Fruit fly (Drosophila melanogaster) whole organism, embryonic: ENCODE data around the gene L2HGDH.

Source experiments
- Atf3 ChIP-seq: fragments of 200-800 bp; sonication (Bioruptor generic); optimal IDR thresholded peaks from 3 replicates; lab custom pipeline; 2016; ENCODE audit warnings: missing biosample characterization, missing genetic modification characterization
- CG10979 ChIP-seq: fragments of 200-800 bp; sonication (Bioruptor generic); optimal IDR thresholded peaks from 2 replicates; lab custom pipeline; 2018; ENCODE audit warnings: missing biosample characterization, mild to moderate bottlenecking, missing genetic modification characterization, moderate library complexity
- CG12104 ChIP-seq: fragments of 200-800 bp; sonication (Bioruptor generic); optimal IDR thresholded peaks from 3 replicates; lab custom pipeline; 2016; ENCODE audit warnings: missing biosample characterization, missing genetic modification characterization
- CG12391 ChIP-seq: fragments of 200-800 bp; sonication (Bioruptor generic); optimal IDR thresholded peaks from 3 replicates; lab custom pipeline; 2018; ENCODE audit warnings: missing biosample characterization, mild to moderate bottlenecking, missing genetic modification characterization, moderate library complexity
- CG13287 ChIP-seq: fragments of 200-800 bp; sonication (Bioruptor generic); IDR thresholded peaks from 2 replicates; pipeline ENCODE4 v1.3.6; 2022; ENCODE audit warnings: missing biosample characterization, missing genetic modification characterization; ENCODE audit not compliant: partially characterized antibody
- CG15011 ChIP-seq: fragments of 200-800 bp; sonication (Bioruptor generic); optimal IDR thresholded peaks from 3 replicates; lab custom pipeline; 2018; ENCODE audit warnings: missing biosample characterization, mild to moderate bottlenecking, missing genetic modification characterization
- CG15479 ChIP-seq: fragments of 200-800 bp; sonication (Bioruptor generic); optimal IDR thresholded peaks from 3 replicates; lab custom pipeline; 2019; ENCODE audit warnings: missing biosample characterization, mild to moderate bottlenecking, missing genetic modification characterization, moderate library complexity
- CG17328 ChIP-seq: fragments of 200-800 bp; sonication (Bioruptor generic); IDR thresholded peaks from 2 replicates; pipeline ENCODE4 v1.3.6; 2022; ENCODE audit warnings: missing biosample characterization, missing genetic modification characterization
- CG17359 ChIP-seq: fragments of 200-800 bp; sonication (Bioruptor generic); optimal IDR thresholded peaks from 3 replicates; lab custom pipeline; 2018; ENCODE audit warnings: missing biosample characterization, mild to moderate bottlenecking, missing genetic modification characterization, moderate library complexity
- CG17612 ChIP-seq: fragments of 200-800 bp; sonication (Bioruptor generic); IDR thresholded peaks from 2 replicates; pipeline ENCODE4 v1.3.6; 2022; ENCODE audit warnings: missing biosample characterization, missing genetic modification characterization
- CG32767 ChIP-seq: fragments of 200-800 bp; sonication (Bioruptor generic); IDR thresholded peaks from 2 replicates; pipeline ENCODE4 v1.3.6; 2022; ENCODE audit warnings: missing biosample characterization, missing genetic modification characterization
- CG3407 ChIP-seq: fragments of 200-800 bp; sonication (Bioruptor generic); optimal IDR thresholded peaks from 2 replicates; lab custom pipeline; 2018; ENCODE audit warnings: missing biosample characterization, mild to moderate bottlenecking, missing genetic modification characterization
- CG34422 ChIP-seq: fragments of 200-800 bp; sonication (Bioruptor generic); IDR thresholded peaks from 3 replicates; pipeline ENCODE4 v1.3.6; 2022; ENCODE audit warnings: missing biosample characterization, missing genetic modification characterization
- CG4820 ChIP-seq: fragments of 200-800 bp; sonication (Bioruptor generic); optimal IDR thresholded peaks from 3 replicates; lab custom pipeline; 2016; ENCODE audit warnings: missing biosample characterization, missing genetic modification characterization
- CG5953 ChIP-seq: fragments of 200-800 bp; sonication (Bioruptor generic); IDR thresholded peaks from 2 replicates; pipeline ENCODE4 v1.3.6; 2022; ENCODE audit warnings: missing biosample characterization, missing genetic modification characterization
- CG6689 ChIP-seq: fragments of 200-800 bp; sonication (Bioruptor generic); IDR thresholded peaks from 2 replicates; pipeline ENCODE4 v1.3.6; 2022; ENCODE audit warnings: missing biosample characterization, missing genetic modification characterization
- CG7372 ChIP-seq: fragments of 200-800 bp; sonication (Bioruptor generic); IDR thresholded peaks from 2 replicates; pipeline ENCODE4 v1.3.6; 2022; ENCODE audit warnings: missing biosample characterization, missing genetic modification characterization
- CG8765 ChIP-seq: fragments of 200-800 bp; sonication (Bioruptor generic); IDR thresholded peaks from 2 replicates; pipeline ENCODE4 v1.3.6; 2022; ENCODE audit warnings: missing biosample characterization, missing genetic modification characterization
- CG8944 ChIP-seq: fragments of 200-800 bp; sonication (Bioruptor generic); optimal IDR thresholded peaks from 3 replicates; lab custom pipeline; 2016; ENCODE audit warnings: missing biosample characterization, missing genetic modification characterization
- CrebB ChIP-seq: fragments of 200-800 bp; sonication (Bioruptor generic); optimal IDR thresholded peaks from 3 replicates; lab custom pipeline; 2018; ENCODE audit warnings: missing biosample characterization, mild to moderate bottlenecking, missing genetic modification characterization
- Ets65A ChIP-seq: fragments of 200-800 bp; sonication (Bioruptor generic); peaks from one replicate; lab custom pipeline; 2016; ENCODE audit warnings: missing biosample characterization, missing genetic modification characterization
- Fer1 ChIP-seq: fragments of 200-800 bp; sonication (Bioruptor generic); optimal IDR thresholded peaks from 2 replicates; lab custom pipeline; 2017; ENCODE audit warnings: missing biosample characterization, mild to moderate bottlenecking, missing genetic modification characterization
- H2.0 ChIP-seq: fragments of 200-800 bp; sonication (Bioruptor generic); IDR thresholded peaks from 2 replicates; pipeline ENCODE4 v1.3.6; 2022; ENCODE audit warnings: missing biosample characterization, missing genetic modification characterization
- Sox100B ChIP-seq: fragments of 200-800 bp; sonication (Bioruptor generic); optimal IDR thresholded peaks from 3 replicates; lab custom pipeline; 2018; ENCODE audit warnings: missing biosample characterization, mild to moderate bottlenecking, missing genetic modification characterization
- Sry-β ChIP-seq: fragments of 200-800 bp; sonication (Bioruptor generic); optimal IDR thresholded peaks from 2 replicates; lab custom pipeline; 2018; ENCODE audit warnings: missing biosample characterization, mild to moderate bottlenecking, missing genetic modification characterization, moderate library complexity
- Stat92E ChIP-seq, 3 experiments: fragments of >200 bp in 2 of 3; fragments of 200-800 bp in 1 of 3; sonication (Bioruptor generic) in 1 of 3; optimal IDR thresholded peaks; 2 replicates each; lab custom pipeline; 2017 to 2019; ENCODE audit warnings: missing biosample characterization in 3 of 3, missing genetic modification characterization in 3 of 3, mild to moderate bottlenecking in 1 of 3, moderate library complexity in 1 of 3
- Taf1 ChIP-seq: fragments of 200-800 bp; sonication (Bioruptor generic); IDR thresholded peaks from 2 replicates; pipeline ENCODE4 v1.3.6; 2022; ENCODE audit warnings: missing biosample characterization, missing genetic modification characterization
- Vsx1 ChIP-seq: fragments of 200-800 bp; sonication (Bioruptor generic); optimal IDR thresholded peaks from 2 replicates; lab custom pipeline; 2017; ENCODE audit warnings: missing biosample characterization, mild to moderate bottlenecking, missing genetic modification characterization, missing genetic modification reagents
- al ChIP-seq: fragments of 200-800 bp; sonication (Bioruptor generic); IDR thresholded peaks from 2 replicates; pipeline ENCODE4 v1.3.6; 2022; ENCODE audit warnings: missing biosample characterization, missing genetic modification characterization
- ap ChIP-seq: fragments of 200-800 bp; sonication (Bioruptor generic); IDR thresholded peaks from 2 replicates; pipeline ENCODE4 v1.3.6; 2022; ENCODE audit warnings: missing biosample characterization, missing genetic modification characterization
- bbx ChIP-seq: fragments of 200-800 bp; sonication (Bioruptor generic); IDR thresholded peaks from 2 replicates; pipeline ENCODE4 v1.3.6; 2022; ENCODE audit warnings: missing biosample characterization, missing genetic modification characterization; ENCODE audit not compliant: partially characterized antibody
- bsh ChIP-seq, 2 experiments: fragments of 200-800 bp; sonication (Bioruptor generic); optimal IDR thresholded peaks; 2 replicates each; lab custom pipeline; 2017 to 2018; ENCODE audit warnings: mild to moderate bottlenecking in 2 of 2, missing biosample characterization in 2 of 2, missing genetic modification characterization in 2 of 2, moderate library complexity in 1 of 2
- corto ChIP-seq: fragments of 200-800 bp; sonication (Bioruptor generic); optimal IDR thresholded peaks from 2 replicates; lab custom pipeline; 2016; ENCODE audit warnings: missing biosample characterization, mild to moderate bottlenecking, missing genetic modification characterization, moderate library complexity
- disco-r ChIP-seq: fragments of 200-800 bp; sonication (Bioruptor generic); optimal IDR thresholded peaks from 2 replicates; lab custom pipeline; 2016; ENCODE audit warnings: missing biosample characterization, missing genetic modification characterization
- gem ChIP-seq: fragments of 200-800 bp; sonication (Bioruptor generic); optimal IDR thresholded peaks from 2 replicates; lab custom pipeline; 2019; ENCODE audit warnings: missing biosample characterization, mild to moderate bottlenecking, missing genetic modification characterization, moderate library complexity
- h ChIP-seq: fragments of >200 bp; optimal IDR thresholded peaks from 2 replicates; lab custom pipeline; 2017
- insv ChIP-seq, 2 experiments: fragments of 200-800 bp; sonication (Bioruptor generic); optimal IDR thresholded peaks; 3 replicates each; lab custom pipeline; 2016 to 2018; ENCODE audit warnings: missing biosample characterization in 2 of 2, missing genetic modification characterization in 2 of 2
- jigr1 ChIP-seq: fragments of 200-800 bp; sonication (Bioruptor generic); IDR thresholded peaks from 3 replicates; pipeline ENCODE4 v1.3.6; 2022; ENCODE audit warnings: missing biosample characterization, missing genetic modification characterization
- jing ChIP-seq: fragments of 200-800 bp; sonication (Bioruptor generic); optimal IDR thresholded peaks from 2 replicates; lab custom pipeline; 2018; ENCODE audit warnings: missing biosample characterization, mild to moderate bottlenecking, missing genetic modification characterization
- luna ChIP-seq: fragments of 200-800 bp; sonication (Bioruptor generic); optimal IDR thresholded peaks from 2 replicates; lab custom pipeline; 2016; ENCODE audit warnings: missing biosample characterization, missing genetic modification characterization
- mirr ChIP-seq: fragments of 200-800 bp; sonication (Bioruptor generic); optimal IDR thresholded peaks from 3 replicates; lab custom pipeline; 2018; ENCODE audit warnings: missing biosample characterization, mild to moderate bottlenecking, missing genetic modification characterization
- nom ChIP-seq: fragments of 200-800 bp; sonication (Bioruptor generic); optimal IDR thresholded peaks from 2 replicates; lab custom pipeline; 2017; ENCODE audit warnings: missing biosample characterization, missing genetic modification characterization, mild to moderate bottlenecking, moderate library complexity, missing genetic modification reagents
- odd ChIP-seq: fragments of 200-800 bp; sonication (Bioruptor generic); optimal IDR thresholded peaks from 2 replicates; lab custom pipeline; 2017; ENCODE audit warnings: missing biosample characterization, mild to moderate bottlenecking, missing genetic modification characterization
- onecut ChIP-seq: fragments of 200-800 bp; sonication (Bioruptor generic); IDR thresholded peaks from 2 replicates; pipeline ENCODE4 v1.3.6; 2022; ENCODE audit warnings: missing biosample characterization, missing genetic modification characterization
- otp ChIP-seq: fragments of 200-800 bp; sonication (Bioruptor generic); IDR thresholded peaks from 3 replicates; pipeline ENCODE4, ENCODE4 v1.3.6; 2022; ENCODE audit warnings: missing biosample characterization, missing genetic modification characterization
- psq ChIP-seq: fragments of 200-800 bp; sonication (Bioruptor generic); optimal IDR thresholded peaks from 2 replicates; lab custom pipeline; 2017; ENCODE audit warnings: missing biosample characterization, missing genetic modification characterization
- repo ChIP-seq: fragments of 200-800 bp; sonication (Bioruptor generic); optimal IDR thresholded peaks from 2 replicates; lab custom pipeline; 2016; ENCODE audit warnings: missing biosample characterization, missing genetic modification characterization
- slp2 ChIP-seq: fragments of 200-800 bp; sonication (Bioruptor generic); optimal IDR thresholded peaks from 2 replicates; lab custom pipeline; 2016; ENCODE audit warnings: missing biosample characterization, missing genetic modification characterization
- vfl ChIP-seq: fragments of 200-800 bp; sonication (Bioruptor generic); optimal IDR thresholded peaks from 2 replicates; lab custom pipeline; 2016; ENCODE audit warnings: missing biosample characterization, missing genetic modification characterization

The L2HGDH gene

DNA sequence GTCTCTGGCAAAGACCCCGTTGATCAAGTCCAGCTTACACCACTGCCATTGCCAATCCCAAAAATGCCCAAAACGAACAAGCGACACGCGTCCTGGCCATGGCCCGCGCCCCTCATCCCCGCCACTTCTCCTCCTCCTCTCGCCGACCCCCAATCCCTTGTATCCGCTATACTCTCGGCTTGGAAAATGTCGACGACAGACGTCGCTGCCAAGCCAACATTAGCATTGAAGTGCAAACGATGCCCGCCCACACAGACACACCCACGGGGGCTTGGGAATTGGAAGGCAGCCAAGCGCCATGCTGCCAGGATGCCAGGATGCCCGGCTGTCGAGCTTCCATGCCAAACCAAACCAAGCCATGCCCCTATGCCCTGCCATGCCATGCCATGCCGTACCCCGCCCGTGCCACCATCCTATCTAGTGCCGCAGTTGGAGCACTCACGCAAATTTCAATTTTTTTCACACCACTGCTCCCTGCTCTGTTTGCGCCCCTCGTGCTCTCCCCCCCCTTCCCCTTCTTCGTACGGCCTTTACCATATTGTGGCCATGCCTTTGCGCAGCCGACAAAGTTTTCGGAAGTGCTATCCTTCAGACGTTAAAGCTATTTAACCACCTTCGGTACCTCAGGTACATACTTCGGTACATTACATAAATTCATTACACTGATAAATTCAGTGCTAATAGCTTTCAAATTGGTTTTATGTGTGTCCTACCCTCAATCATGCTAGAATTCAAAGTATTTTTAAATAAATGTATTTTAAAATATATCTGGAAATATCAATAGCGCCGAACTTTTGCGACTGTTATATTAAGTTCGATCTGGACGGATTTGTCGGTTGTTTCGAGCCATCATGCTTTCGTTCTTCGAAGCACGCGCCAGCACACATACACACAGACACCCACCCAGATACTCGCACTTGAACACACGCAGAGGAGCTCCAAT, 47.3 kb upstream of the L2HGDH start (continued):
- TF ChIP-seq Ets65A (GFP tag; lab: Kevin White, UChicago) = no peak
- TF ChIP-seq CG32767 = peak; percentile 74; the same call in 1 of the 2 replicates
- peak in 1 of 3 experiments; percentile 19 for TF ChIP-seq Stat92E (GFP tag; optimal IDR thresholded peaks at IDR 0.05; lab: Kevin White, UChicago)
- no peak for TF ChIP-seq disco-r (GFP tag; lab: Kevin White, UChicago)
- TF ChIP-seq h (lab: Kevin White, UChicago) = no peak
- TF ChIP-seq CG5953 (GFP tag; lab: Robert Waterston, UW) = no peak
- peak; percentile 71 for TF ChIP-seq CG6689
- peak; percentile 81 to 82 for TF ChIP-seq bsh (GFP tag; optimal IDR thresholded peaks at IDR 0.05; lab: Kevin White, UChicago)
- peak; percentile 51 for TF ChIP-seq CG12104 (GFP tag; lab: Kevin White, UChicago)
- TF ChIP-seq CG7372 (GFP tag; lab: Robert Waterston, UW) = peak; percentile 66
- TF ChIP-seq slp2 (GFP tag; lab: Kevin White, UChicago) = peak; percentile 30
- TF ChIP-seq bbx (GFP tag; lab: Robert Waterston, UW) = no peak
- peak; percentile 74 for TF ChIP-seq nom (GFP tag; lab: Kevin White, UChicago)
- TF ChIP-seq jigr1 (GFP tag; lab: Robert Waterston, UW) = no peak
- TF ChIP-seq Taf1 (GFP tag; lab: Robert Waterston, UW) = peak; percentile 27; the same call in 1 of the 2 replicates
- TF ChIP-seq luna (GFP tag; lab: Kevin White, UChicago) = no peak
- TF ChIP-seq CG15479 = no peak
- TF ChIP-seq CG17328 = peak; percentile 70
- peak; percentile 62 for TF ChIP-seq Vsx1 (GFP tag; lab: Kevin White, UChicago)
- TF ChIP-seq psq (GFP tag; lab: Kevin White, UChicago) = no peak
- TF ChIP-seq Sox100B (GFP tag; lab: Kevin White, UChicago) = peak; percentile 86
- TF ChIP-seq insv (GFP tag; optimal IDR thresholded peaks at IDR 0.05; lab: Kevin White, UChicago) = peak in 1 of 2 experiments; percentile 44
- TF ChIP-seq gem (tag; lab: Kevin White, UChicago) = peak; percentile 90
- TF ChIP-seq CG17612 (GFP tag; lab: Robert Waterston, UW) = no peak
- TF ChIP-seq mirr = peak; percentile 49
- TF ChIP-seq CG10979 = peak; percentile 75
- peak; percentile 61 for TF ChIP-seq CG4820
- peak; percentile 43 for TF ChIP-seq jing (GFP tag; lab: Kevin White, UChicago)
- no peak for TF ChIP-seq repo (GFP tag; lab: Kevin White, UChicago)
- TF ChIP-seq CG15011 (GFP tag; lab: Kevin White, UChicago) = peak; percentile 67
- peak; percentile 86 for TF ChIP-seq CG12391
- TF ChIP-seq CG8944 (GFP tag; lab: Kevin White, UChicago) = no peak
- 0 out of 3 replicates have a peak, but pooled peaks have one; percentile 24 for TF ChIP-seq otp (GFP tag; lab: Robert Waterston, UW)
- peak; percentile 89 for TF ChIP-seq Fer1 (GFP tag; lab: Kevin White, UChicago)
- TF ChIP-seq onecut = peak; percentile 55
- TF ChIP-seq Atf3 (GFP tag; lab: Kevin White, UChicago) = no peak
- TF ChIP-seq al (GFP tag; lab: Robert Waterston, UW) = no peak
- no peak for TF ChIP-seq vfl
- TF ChIP-seq odd (GFP tag; lab: Kevin White, UChicago) = peak; percentile 81
- TF ChIP-seq CG8765 (GFP tag; lab: Robert Waterston, UW) = no peak
- TF ChIP-seq H2.0 = no peak; the same call in 1 of the 2 replicates
- TF ChIP-seq CG17359 (tag; lab: Kevin White, UChicago) = peak; percentile 72
- TF ChIP-seq Sry-β (GFP tag; lab: Kevin White, UChicago) = no peak
- peak; percentile 58 for TF ChIP-seq CG3407 (GFP tag; lab: Kevin White, UChicago)
- TF ChIP-seq CG13287 = no peak
- TF ChIP-seq CG34422 (GFP tag; lab: Robert Waterston, UW) = 0 out of 3 replicates have a peak, but pooled peaks have one; percentile 22
- peak; percentile 38; the same call in 1 of the 2 replicates for TF ChIP-seq ap (GFP tag; lab: Robert Waterston, UW)
- TF ChIP-seq CrebB (tag; lab: Kevin White, UChicago) = peak; percentile 65
- peak; percentile 56 for TF ChIP-seq corto (GFP tag; lab: Kevin White, UChicago)
